Fruit fly (Drosophila melanogaster) whole organism, pupa: ENCODE measurements around the gene tll.

ENCODE experiments used
- CG10348 ChIP-seq: fragments of 200-800 bp; sonication (Bioruptor generic); IDR thresholded peaks from 2 replicates; pipeline ENCODE4 v1.3.6; 2022; ENCODE audit warnings: missing biosample characterization, missing genetic modification characterization
- CG12605 ChIP-seq: fragments of 200-800 bp; sonication (Bioruptor generic); IDR thresholded peaks from 2 replicates; pipeline ENCODE4 v1.3.6; 2022; ENCODE audit warnings: missing biosample characterization, missing genetic modification characterization
- CG13204 ChIP-seq: fragments of 200-800 bp; sonication (Bioruptor generic); optimal IDR thresholded peaks from 2 replicates; lab custom pipeline; 2018; ENCODE audit warnings: missing biosample characterization, mild to moderate bottlenecking, missing genetic modification characterization, moderate library complexity
- CG14655 ChIP-seq: fragments of 200-800 bp; sonication (Bioruptor generic); optimal IDR thresholded peaks from 3 replicates; lab custom pipeline; 2017; ENCODE audit warnings: mild to moderate bottlenecking, missing biosample characterization, missing genetic modification reagents, missing genetic modification characterization
- CG15710 ChIP-seq: fragments of 200-800 bp; sonication (Bioruptor generic); optimal IDR thresholded peaks from 2 replicates; lab custom pipeline; 2018; ENCODE audit warnings: missing biosample characterization, mild to moderate bottlenecking, missing genetic modification characterization, moderate library complexity
- CG17806 ChIP-seq: fragments of 200-800 bp; sonication (Bioruptor generic); optimal IDR thresholded peaks from 2 replicates; lab custom pipeline; 2018; ENCODE audit warnings: missing biosample characterization, mild to moderate bottlenecking, missing genetic modification characterization, moderate library complexity
- CG32121 ChIP-seq: fragments of 200-800 bp; sonication (Bioruptor generic); IDR thresholded peaks from 2 replicates; pipeline ENCODE4 v1.3.6; 2022; ENCODE audit warnings: missing biosample characterization, missing genetic modification characterization
- CG34367 ChIP-seq: fragments of 200-800 bp; sonication (Bioruptor generic); optimal IDR thresholded peaks from 2 replicates; lab custom pipeline; 2018; ENCODE audit warnings: missing biosample characterization, mild to moderate bottlenecking, missing genetic modification characterization
- CG4496 ChIP-seq: fragments of 200-800 bp; sonication (Bioruptor generic); IDR thresholded peaks from 3 replicates; pipeline ENCODE4 v1.3.6; 2022; ENCODE audit warnings: missing biosample characterization, missing genetic modification characterization
- CG8159 ChIP-seq: fragments of 200-800 bp; sonication (Bioruptor generic); optimal IDR thresholded peaks from 3 replicates; lab custom pipeline; 2018; ENCODE audit warnings: missing biosample characterization, mild to moderate bottlenecking, missing genetic modification characterization, moderate library complexity
- CG8301 ChIP-seq: fragments of 200-800 bp; sonication (Bioruptor generic); optimal IDR thresholded peaks from 2 replicates; lab custom pipeline; 2018; ENCODE audit warnings: missing biosample characterization, mild to moderate bottlenecking, missing genetic modification characterization
- CG9948 ChIP-seq: fragments of 200-800 bp; sonication (Bioruptor generic); optimal IDR thresholded peaks from 2 replicates; lab custom pipeline; 2018; ENCODE audit warnings: missing biosample characterization, mild to moderate bottlenecking, missing genetic modification characterization, moderate library complexity
- D1 ChIP-seq: fragments of 200-800 bp; sonication (Bioruptor generic); optimal IDR thresholded peaks from 2 replicates; lab custom pipeline; 2018; ENCODE audit warnings: missing biosample characterization, mild to moderate bottlenecking, missing genetic modification characterization, moderate library complexity
- EcR ChIP-seq: fragments of 200-800 bp; sonication (Bioruptor generic); optimal IDR thresholded peaks from 3 replicates; lab custom pipeline; 2019; ENCODE audit warnings: missing biosample characterization, missing genetic modification characterization, mild to moderate bottlenecking, moderate library complexity, missing genetic modification reagents
- Ets98B ChIP-seq: fragments of 200-800 bp; sonication (Bioruptor generic); IDR thresholded peaks from 2 replicates; pipeline ENCODE4 v1.3.6; 2022; ENCODE audit warnings: missing biosample characterization, missing genetic modification characterization
- Pif1A ChIP-seq: fragments of 200-800 bp; sonication (Bioruptor generic); optimal IDR thresholded peaks from 3 replicates; lab custom pipeline; 2016; ENCODE audit warnings: missing biosample characterization, missing genetic modification characterization
- Pif1B ChIP-seq: fragments of 200-800 bp; sonication (Bioruptor generic); optimal IDR thresholded peaks from 3 replicates; lab custom pipeline; 2016; ENCODE audit warnings: missing biosample characterization, missing genetic modification characterization
- Snoo ChIP-seq: fragments of 200-800 bp; sonication (Bioruptor generic); optimal IDR thresholded peaks from 3 replicates; lab custom pipeline; 2017; ENCODE audit warnings: missing biosample characterization, mild to moderate bottlenecking, missing genetic modification characterization, inconsistent platforms
- fd96Ca ChIP-seq: fragments of 200-800 bp; sonication (Bioruptor generic); IDR thresholded peaks from 3 replicates; pipeline ENCODE4 v1.3.6; 2022; ENCODE audit warnings: missing biosample characterization, missing genetic modification characterization
- gl ChIP-seq: fragments of 200-800 bp; sonication (Bioruptor generic); optimal IDR thresholded peaks from 2 replicates; lab custom pipeline; 2018; ENCODE audit warnings: missing biosample characterization, mild to moderate bottlenecking, missing genetic modification characterization
- rn ChIP-seq: fragments of 200-800 bp; sonication (Bioruptor generic); IDR thresholded peaks from 2 replicates; pipeline ENCODE4 v1.3.6; 2022; ENCODE audit warnings: missing biosample characterization, missing genetic modification characterization

tll gene

dm6 chr3R:30821968-30822449 lies 30.1 kb upstream of the tll start:
- TF ChIP-seq CG12605 (GFP tag; lab: Robert Waterston, UW), result peak; percentile 52
- peak; percentile 11 for TF ChIP-seq CG15710 (tag; lab: Kevin White, UChicago)
- TF ChIP-seq Snoo (tag; lab: Kevin White, UChicago), result no peak
- TF ChIP-seq CG4496 (GFP tag; lab: Robert Waterston, UW), result no peak
- peak; percentile 72 for TF ChIP-seq EcR (GFP tag; lab: Kevin White, UChicago)
- TF ChIP-seq Pif1A (GFP tag; lab: Kevin White, UChicago), result peak; percentile 60
- TF ChIP-seq CG13204, result peak; percentile 74
- TF ChIP-seq fd96Ca (GFP tag; lab: Robert Waterston, UW), result no peak
- no peak for TF ChIP-seq CG8301 (tag; lab: Kevin White, UChicago)
- TF ChIP-seq rn (GFP tag; lab: Robert Waterston, UW), result no peak
- TF ChIP-seq CG14655 (GFP tag; lab: Kevin White, UChicago), result no peak
- TF ChIP-seq Ets98B (GFP tag; lab: Robert Waterston, UW), result peak; percentile 15; the same call in 1 of the 2 replicates
- TF ChIP-seq D1, result no peak
- TF ChIP-seq CG9948 (tag; lab: Kevin White, UChicago), result no peak
- peak; percentile 78 for TF ChIP-seq gl (tag; lab: Kevin White, UChicago)
- TF ChIP-seq CG8159, result peak; percentile 18
- TF ChIP-seq CG32121 (GFP tag; lab: Robert Waterston, UW), result no peak
- peak; percentile 57 for TF ChIP-seq CG34367 (tag; lab: Kevin White, UChicago)
- TF ChIP-seq CG10348 (GFP tag; lab: Robert Waterston, UW), result no peak
- TF ChIP-seq Pif1B (GFP tag; lab: Kevin White, UChicago), result peak; percentile 32
- TF ChIP-seq CG17806 (tag; lab: Kevin White, UChicago), result peak; percentile 41
- TF ChIP-seq, all 21 proteins: peak for 11

DNA sequence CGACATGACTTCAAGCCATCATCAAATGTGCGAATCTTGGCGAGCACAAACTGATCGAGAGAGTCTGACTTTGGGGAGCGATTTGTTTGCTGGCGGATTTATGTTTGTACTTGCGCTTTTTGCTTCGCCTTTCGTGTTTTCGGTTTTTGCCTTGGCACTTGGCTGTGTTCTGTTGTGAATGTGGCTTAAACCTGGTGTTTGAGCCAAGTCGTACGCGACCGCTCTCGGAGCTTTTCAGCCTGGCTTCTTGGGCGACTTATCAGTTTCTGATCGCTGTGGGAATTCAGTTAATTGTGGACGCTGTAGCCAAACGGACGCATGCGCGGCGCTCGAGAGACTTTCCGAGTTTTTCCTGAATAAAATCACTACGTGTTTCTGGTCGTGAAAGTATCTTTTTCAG lies 24.6 kb upstream of the tll start, which contains the start of gene CG15544:
CG15544 (plus strand) TSS at position 276 of the 400 bp plus-strand sequence.
- TF ChIP-seq CG14655 (GFP tag; lab: Kevin White, UChicago) (no peak), EcR (GFP tag; lab: Kevin White, UChicago) (no peak), CG12605 (GFP tag; lab: Robert Waterston, UW) (no peak), CG10348 (GFP tag; lab: Robert Waterston, UW) (no peak), CG4496 (GFP tag; lab: Robert Waterston, UW) (peak; percentile 62; the same call in 2 of the 3 replicates), gl (tag; lab: Kevin White, UChicago) (no peak), CG17806 (tag; lab: Kevin White, UChicago) (no peak), Pif1B (GFP tag; lab: Kevin White, UChicago) (no peak), Ets98B (GFP tag; lab: Robert Waterston, UW) (peak; percentile 19; the same call in 1 of the 2 replicates), Pif1A (GFP tag; lab: Kevin White, UChicago) (no peak), CG8159 (no peak)

DNA sequence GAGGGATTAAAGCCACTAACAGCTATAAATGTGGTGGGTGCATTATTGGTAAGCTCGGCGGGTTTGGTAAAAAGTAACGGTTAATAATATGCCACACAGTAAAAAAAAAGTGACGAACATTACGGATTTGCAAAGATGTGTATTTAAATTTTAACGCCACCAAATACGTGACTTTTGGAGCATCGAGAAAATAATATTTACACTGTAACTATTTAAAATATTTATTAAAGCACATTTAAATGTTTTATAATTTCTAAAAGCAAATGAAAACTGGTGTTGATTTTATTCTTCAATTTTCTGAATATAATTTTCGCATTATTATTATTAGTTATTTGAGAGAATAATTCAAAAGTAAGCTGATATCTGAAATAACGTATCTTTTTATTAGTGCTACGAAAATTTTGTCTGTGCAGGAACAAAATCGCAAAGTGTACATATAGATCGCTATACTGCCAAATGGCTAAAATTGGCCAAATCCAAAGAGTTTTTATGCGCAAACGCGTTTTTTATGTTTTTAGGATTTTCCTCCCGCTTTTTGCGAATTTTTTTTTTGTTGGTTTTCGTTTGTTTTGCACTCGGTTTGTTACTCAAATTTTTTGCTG lies 23.6 kb upstream of the tll start:
- TF ChIP-seq Ets98B (GFP tag; lab: Robert Waterston, UW) (peak; percentile 44; the same call in 1 of the 2 replicates), gl (tag; lab: Kevin White, UChicago) (no peak), CG10348 (GFP tag; lab: Robert Waterston, UW) (no peak), CG15710 (tag; lab: Kevin White, UChicago) (peak; percentile 1), CG4496 (GFP tag; lab: Robert Waterston, UW) (no peak), Pif1B (GFP tag; lab: Kevin White, UChicago) (no peak), CG13204 (no peak), fd96Ca (GFP tag; lab: Robert Waterston, UW) (no peak), Snoo (tag; lab: Kevin White, UChicago) (peak; percentile 7), CG8159 (no peak), Pif1A (GFP tag; lab: Kevin White, UChicago) (no peak), CG8301 (tag; lab: Kevin White, UChicago) (no peak), CG9948 (tag; lab: Kevin White, UChicago) (no peak), CG14655 (GFP tag; lab: Kevin White, UChicago) (no peak), D1 (no peak), rn (GFP tag; lab: Robert Waterston, UW) (no peak), CG34367 (tag; lab: Kevin White, UChicago) (no peak), CG32121 (GFP tag; lab: Robert Waterston, UW) (0 out of 2 replicates have a peak, but pooled peaks have one; percentile 34), CG17806 (tag; lab: Kevin White, UChicago) (no peak), CG12605 (GFP tag; lab: Robert Waterston, UW) (no peak), EcR (GFP tag; lab: Kevin White, UChicago) (no peak)

dm6 chr3R:30832130-30832529 lies 20.0 kb upstream of the tll start:
- TF ChIP-seq CG8301 (tag; lab: Kevin White, UChicago) (no peak), CG8159 (no peak), CG12605 (GFP tag; lab: Robert Waterston, UW) (no peak), CG13204 (no peak), CG17806 (tag; lab: Kevin White, UChicago) (no peak), Snoo (tag; lab: Kevin White, UChicago) (no peak), Pif1A (GFP tag; lab: Kevin White, UChicago) (no peak), gl (tag; lab: Kevin White, UChicago) (no peak), EcR (GFP tag; lab: Kevin White, UChicago) (no peak)

DNA sequence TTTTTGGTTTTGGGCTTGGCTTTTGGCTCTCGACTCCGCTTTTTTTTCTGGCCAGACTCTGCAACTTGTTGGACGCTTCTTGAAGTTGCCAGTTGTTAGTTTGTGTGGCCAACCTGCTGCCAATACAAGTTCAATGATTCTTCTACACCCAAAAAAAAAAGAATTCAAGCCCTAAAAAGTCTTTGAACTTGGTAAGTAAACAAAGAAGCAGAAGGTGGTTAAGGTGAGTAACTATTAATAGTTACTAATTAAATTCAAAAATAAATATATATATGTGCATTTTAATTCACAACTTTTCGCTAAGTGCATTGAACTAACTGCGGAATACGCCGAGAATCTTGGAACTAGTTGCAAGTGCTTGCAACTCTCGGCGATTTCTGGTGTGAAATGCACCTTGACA lies 19.0 kb upstream of the tll start:
- TF ChIP-seq Snoo (tag; lab: Kevin White, UChicago), result no peak
- TF ChIP-seq CG4496 (GFP tag; lab: Robert Waterston, UW), result peak; percentile 73
- TF ChIP-seq Pif1B (GFP tag; lab: Kevin White, UChicago), result peak; percentile 25
- peak; percentile 71 for TF ChIP-seq CG14655 (GFP tag; lab: Kevin White, UChicago)
- TF ChIP-seq Ets98B (GFP tag; lab: Robert Waterston, UW), result peak; percentile 35; the same call in 1 of the 2 replicates
- peak; percentile 26 for TF ChIP-seq CG8159
- TF ChIP-seq CG12605 (GFP tag; lab: Robert Waterston, UW), result peak; percentile 17; the same call in 1 of the 2 replicates
- no peak for TF ChIP-seq D1
- TF ChIP-seq CG15710 (tag; lab: Kevin White, UChicago), result peak; percentile 20
- no peak for TF ChIP-seq rn (GFP tag; lab: Robert Waterston, UW)
- peak; percentile 52 for TF ChIP-seq EcR (GFP tag; lab: Kevin White, UChicago)
- peak; percentile 51 for TF ChIP-seq CG32121 (GFP tag; lab: Robert Waterston, UW)
- peak; percentile 18 for TF ChIP-seq CG34367 (tag; lab: Kevin White, UChicago)
- no peak for TF ChIP-seq gl (tag; lab: Kevin White, UChicago)
- TF ChIP-seq fd96Ca (GFP tag; lab: Robert Waterston, UW), result 0 out of 3 replicates have a peak, but pooled peaks have one; percentile 25
- no peak for TF ChIP-seq CG10348 (GFP tag; lab: Robert Waterston, UW)
- peak; percentile 53 for TF ChIP-seq CG9948 (tag; lab: Kevin White, UChicago)
- peak; percentile 43 for TF ChIP-seq CG17806 (tag; lab: Kevin White, UChicago)
- TF ChIP-seq CG13204, result no peak
- peak; percentile 73 for TF ChIP-seq CG8301 (tag; lab: Kevin White, UChicago)
- peak; percentile 26 for TF ChIP-seq Pif1A (GFP tag; lab: Kevin White, UChicago)
